Worm (Caenorhabditis elegans) whole organism, L2 larva: ENCODE data around the gene C31H1.5.

Experiments used
- lin-13 ChIP-seq: fragments of 150-350 bp; optimal IDR thresholded peaks from 2 replicates; lab custom pipeline; 2014; ENCODE audit warnings: missing biosample characterization, missing genetic modification reagents, missing genetic modification characterization
- lin-39 ChIP-seq: fragments of 150-350 bp; optimal IDR thresholded peaks from 2 replicates; lab custom pipeline; 2014; ENCODE audit warnings: missing biosample characterization, missing genetic modification reagents, missing genetic modification characterization
- mab-5 ChIP-seq: fragments of 150-350 bp; optimal IDR thresholded peaks from 2 replicates; lab custom pipeline; 2014; ENCODE audit warnings: missing biosample characterization, missing genetic modification characterization
- nhr-12 ChIP-seq: fragments of 150-350 bp; optimal IDR thresholded peaks from 2 replicates; lab custom pipeline; 2014; ENCODE audit warnings: missing biosample characterization, missing genetic modification characterization
- sma-3 ChIP-seq: sonication (generic microtip); optimal IDR thresholded peaks from 2 replicates; lab custom pipeline; 2016; ENCODE audit warnings: missing genetic modification reagents, missing genetic modification characterization, missing compliant biosample characterization
- snpc-4 ChIP-seq: fragments of 150-350 bp; optimal IDR thresholded peaks from 2 replicates; lab custom pipeline; 2014; ENCODE audit warnings: missing biosample characterization, missing genetic modification characterization
- ztf-11 ChIP-seq: sonication (generic microtip); optimal IDR thresholded peaks from 2 replicates; lab custom pipeline; 2017; ENCODE audit warnings: missing biosample characterization, missing genetic modification characterization

ce11 chrIV:5832801-5833200, 36.2 kb upstream of the C31H1.5 start:
- no peak for TF ChIP-seq sma-3
- no peak for TF ChIP-seq lin-39 (tag; lab: Kevin White, UChicago)
- no peak for TF ChIP-seq snpc-4 (tag; lab: Kevin White, UChicago)
- TF ChIP-seq ztf-11, result no peak
- no peak for TF ChIP-seq nhr-12 (tag; lab: Kevin White, UChicago)
- no peak for TF ChIP-seq lin-13
- TF ChIP-seq mab-5 (tag; lab: Kevin White, UChicago), result no peak
